Worm (Caenorhabditis elegans): Measurements from ENCODE around the gene srh-136.
A peak's percentile ranks its signal among the peaks of the same experiment; 100 is the strongest.

srh-136 gene

DNA sequence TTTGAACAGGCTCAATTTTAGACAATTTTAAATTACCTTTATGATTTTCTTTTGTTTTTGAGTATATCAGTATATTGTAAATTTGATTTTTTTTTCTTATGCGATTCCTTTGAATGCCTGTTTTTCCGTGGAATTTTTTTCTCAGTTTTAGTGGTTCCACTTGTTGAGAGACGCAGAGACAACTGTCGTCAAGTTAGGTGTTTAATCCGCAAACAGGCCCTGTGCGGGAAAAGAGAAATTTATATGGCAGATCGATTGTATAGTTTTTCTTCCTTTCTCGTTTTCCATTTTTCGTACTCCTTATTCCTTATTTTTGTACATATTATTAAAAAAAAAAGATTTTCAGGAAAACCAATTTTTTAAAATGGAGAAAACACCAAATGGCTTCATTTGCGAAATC, 1.6 kb upstream of the srh-136 start, which contains the start of gene F36D3.1 (continued):
- TF ChIP-seq ztf-7 (tag; optimal IDR thresholded peaks at IDR 0.05) = peak; percentile 1
- no peak for TF ChIP-seq nhr-6 (tag; optimal IDR thresholded peaks at IDR 0.05)
- no peak for TF ChIP-seq ceh-28 (tag; optimal IDR thresholded peaks at IDR 0.05)
- no peak for TF ChIP-seq ceh-44 (GFP tag; IDR thresholded peaks at IDR 0.05)
- TF ChIP-seq unc-62 (GFP tag; optimal IDR thresholded peaks at IDR 0.05 in 1 of 2) = peak in 1 of 2 experiments; percentile 3
- TF ChIP-seq unc-62 (tag; optimal IDR thresholded peaks at IDR 0.05) = no peak
- TF ChIP-seq mep-1 (tag; optimal IDR thresholded peaks at IDR 0.05) = no peak
- TF ChIP-seq egl-43 (GFP tag; IDR thresholded peaks at IDR 0.05) = no peak
- no peak for TF ChIP-seq sdz-12 (GFP tag; optimal IDR thresholded peaks at IDR 0.05)
- no peak for TF ChIP-seq F44E2.7 (GFP tag; IDR thresholded peaks at IDR 0.05)
- no peak for TF ChIP-seq duxl-1 (tag; optimal IDR thresholded peaks at IDR 0.05; ENCODE audit: poor library complexity)
- TF ChIP-seq mes-2 (tag; optimal IDR thresholded peaks at IDR 0.05; ENCODE audit: poor library complexity, severe bottlenecking) = peak; percentile 67
- no peak for TF ChIP-seq hmg-1.1 (GFP tag; IDR thresholded peaks at IDR 0.05)
- TF ChIP-seq lim-7 (GFP tag; IDR thresholded peaks at IDR 0.05) = no peak
- TF ChIP-seq hlh-30 (tag; optimal IDR thresholded peaks at IDR 0.05; ENCODE audit: insufficient read depth) = peak; percentile 16
- peak; percentile 12 for TF ChIP-seq rbr-2 (tag; optimal IDR thresholded peaks at IDR 0.05)
- TF ChIP-seq ctbp-1 (GFP tag; IDR thresholded peaks at IDR 0.05) = no peak
- no peak for TF ChIP-seq zfp-3 (GFP tag; conservative IDR thresholded peaks at IDR 0.05)
- no peak for TF ChIP-seq mdl-1 (tag; optimal IDR thresholded peaks at IDR 0.05)
- no peak for TF ChIP-seq egl-27 (tag; optimal IDR thresholded peaks at IDR 0.05)
- no peak for TF ChIP-seq R02D3.7 (tag; optimal IDR thresholded peaks at IDR 0.05)
- no peak for TF ChIP-seq tra-1 (GFP tag; IDR thresholded peaks at IDR 0.05)
- no peak for TF ChIP-seq fos-1 (tag; optimal IDR thresholded peaks at IDR 0.05)
- no peak for TF ChIP-seq Y105C5A.15 (GFP tag; IDR thresholded peaks at IDR 0.05)
- TF ChIP-seq nhr-28 (tag; optimal IDR thresholded peaks at IDR 0.05) = peak; percentile 25
- TF ChIP-seq nhr-48 (tag; optimal IDR thresholded peaks at IDR 0.05) = no peak
- TF ChIP-seq ceh-82 (tag; optimal IDR thresholded peaks at IDR 0.05) = no peak
- no peak for TF ChIP-seq ceh-62 (tag; optimal IDR thresholded peaks at IDR 0.05)
- TF ChIP-seq lin-1 (GFP tag; IDR thresholded peaks at IDR 0.05) = no peak
- no peak for TF ChIP-seq F10B5.3 (tag; optimal IDR thresholded peaks at IDR 0.05)
- TF ChIP-seq T26A8.4 (GFP tag; IDR thresholded peaks at IDR 0.05) = no peak
- TF ChIP-seq spr-1 (tag; optimal IDR thresholded peaks at IDR 0.05) = no peak
- TF ChIP-seq mdt-29 (GFP tag; IDR thresholded peaks at IDR 0.05) = no peak
- TF ChIP-seq zip-2 (tag; optimal IDR thresholded peaks at IDR 0.05) = no peak
- TF ChIP-seq nhr-25 (tag; optimal IDR thresholded peaks at IDR 0.05; ENCODE audit: borderline replicate concordance, insufficient read depth) = no peak
- no peak for TF ChIP-seq lir-3 (tag; optimal IDR thresholded peaks at IDR 0.05)
- no peak for TF ChIP-seq nhr-42 (GFP tag; IDR thresholded peaks at IDR 0.05)
- TF ChIP-seq dpl-1 (GFP tag; optimal IDR thresholded peaks at IDR 0.05) = peak; percentile 87
- TF ChIP-seq madf-9 (GFP tag; conservative IDR thresholded peaks at IDR 0.05) = no peak
- no peak for TF ChIP-seq arid-1 (GFP tag; conservative IDR thresholded peaks at IDR 0.05)

- no peak for TF ChIP-seq daf-16 (GFP tag; optimal IDR thresholded peaks at IDR 0.05)
- TF ChIP-seq daf-16 (tag; optimal IDR thresholded peaks at IDR 0.05) = peak; percentile 75
- no peak for TF ChIP-seq lin-38 (GFP tag; IDR thresholded peaks at IDR 0.05)
- TF ChIP-seq dpl-1 (GFP tag; optimal IDR thresholded peaks at IDR 0.05) = no peak
- peak; percentile 80 for TF ChIP-seq nhr-28 (tag; optimal IDR thresholded peaks at IDR 0.05)
- peak; percentile 80; the same call in 1 of the 2 replicates for TF ChIP-seq dmd-6 (GFP tag; IDR thresholded peaks at IDR 0.05)
- no peak for TF ChIP-seq F10B5.3 (tag; optimal IDR thresholded peaks at IDR 0.05)
- peak; percentile 85 for TF ChIP-seq pqm-1 (tag; optimal IDR thresholded peaks at IDR 0.05)
- 0 out of 2 replicates have a peak, but pooled peaks have one; percentile 34 for TF ChIP-seq php-3 (GFP tag; IDR thresholded peaks at IDR 0.05)
- no peak for TF ChIP-seq daf-12 (tag; optimal IDR thresholded peaks at IDR 0.05)
- TF ChIP-seq dmd-8 (GFP tag; IDR thresholded peaks at IDR 0.05) = no peak
Measured at ce11 chrV:16494359-16494758, 3.0 kb downstream of the srh-136 start, which contains the start of gene comt-2. Gene comt-2, minus strand, starts transcription at chrV:16494489.

Measured in whole organism, L4 larva.